Worm (Caenorhabditis elegans): ENCODE results near the gene C33D3.4.

DNA sequence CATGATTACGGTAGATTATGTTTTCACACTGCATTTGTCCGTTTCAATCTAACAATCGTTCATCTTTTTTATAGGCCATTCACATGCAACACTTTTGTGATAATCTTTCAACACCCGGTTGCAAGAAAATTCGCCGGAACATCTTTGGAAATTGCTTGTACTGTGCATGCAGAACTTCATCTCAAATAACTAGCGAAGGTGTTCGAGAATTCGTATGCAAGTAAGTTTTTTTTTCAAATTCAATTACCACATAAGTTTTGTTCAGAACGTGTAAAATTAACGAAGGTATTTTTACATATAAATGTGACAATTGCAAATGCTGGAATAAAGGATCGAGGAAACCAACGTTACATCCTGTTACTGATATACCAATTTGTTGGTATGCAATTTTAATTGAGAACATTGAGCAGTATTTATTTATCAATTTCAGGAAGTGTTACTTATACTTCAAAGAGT lies 3.5 kb upstream of the C33D3.4 start, which contains the start of gene C33D3.3:
- TF ChIP-seq nhr-23 (tag; optimal IDR thresholded peaks at IDR 0.05) (no peak), aly-2 (tag; optimal IDR thresholded peaks at IDR 0.05) (no peak), nhr-77 (tag; optimal IDR thresholded peaks at IDR 0.05) (no peak), unc-62 (GFP tag; optimal IDR thresholded peaks at IDR 0.05) (no peak), R02D3.7 (tag; optimal IDR thresholded peaks at IDR 0.05) (no peak), fos-1 (tag; optimal IDR thresholded peaks at IDR 0.05) (no peak), skn-1 (tag; optimal IDR thresholded peaks at IDR 0.05) (no peak), mab-5 (tag; optimal IDR thresholded peaks at IDR 0.05) (no peak)

Data from whole organism, L2 larva.